Worm (Caenorhabditis elegans): ENCODE data around the gene K07C11.8.

ce11 chrV:8221083-8221538, 3.4 kb upstream of the K07C11.8 start, which contains the start of the genes cogc-6 and air-1:
- TF ChIP-seq ztf-29 (GFP tag; IDR thresholded peaks at IDR 0.05) (no peak), cog-1 (tag; optimal IDR thresholded peaks at IDR 0.05) (no peak), flt-1 (GFP tag; IDR thresholded peaks at IDR 0.05) (no peak), med-1 (GFP tag; optimal IDR thresholded peaks at IDR 0.05; ENCODE audit: insufficient read depth) (no peak)
